Worm (Caenorhabditis elegans) whole organism, mixed stage, embryonic: ENCODE results near the gene C28C12.12.
A peak's percentile ranks its signal among the peaks of the same experiment; 100 is the strongest.

Experiments
- bed-3 ChIP-seq: fragments of 200-800 bp; sonication (Bioruptor generic); optimal IDR thresholded peaks from 3 replicates; lab custom pipeline; 2018; ENCODE audit warnings: mild to moderate bottlenecking, missing genetic modification characterization, moderate library complexity, missing compliant biosample characterization
- blmp-1 ChIP-seq: fragments of 150-350 bp; optimal IDR thresholded peaks from 2 replicates; lab custom pipeline; 2014; ENCODE audit warnings: missing biosample characterization, missing genetic modification characterization
- ceh-39 ChIP-seq: fragments of 150-350 bp; optimal IDR thresholded peaks from 2 replicates; lab custom pipeline; 2014; ENCODE audit warnings: missing biosample characterization, missing genetic modification characterization
- ceh-43 ChIP-seq: fragments of 200-800 bp; sonication (Bioruptor generic); optimal IDR thresholded peaks from 2 replicates; lab custom pipeline; 2018; ENCODE audit warnings: mild to moderate bottlenecking, missing genetic modification characterization, moderate library complexity, missing compliant biosample characterization
- ceh-83 ChIP-seq: fragments of 200-800 bp; sonication (Bioruptor generic); optimal IDR thresholded peaks from 2 replicates; lab custom pipeline; 2018; ENCODE audit warnings: mild to moderate bottlenecking, missing genetic modification characterization, missing compliant biosample characterization
- ces-1 ChIP-seq: fragments of 150-350 bp; optimal IDR thresholded peaks from 2 replicates; lab custom pipeline; 2014; ENCODE audit warnings: missing biosample characterization, missing genetic modification reagents, missing genetic modification characterization
- cnd-1 ChIP-seq: fragments of 200-800 bp; sonication (Bioruptor generic); optimal IDR thresholded peaks from 2 replicates; lab custom pipeline; 2018; ENCODE audit warnings: mild to moderate bottlenecking, missing genetic modification characterization, missing compliant biosample characterization
- drap-1 ChIP-seq: fragments of 200-800 bp; sonication (Bioruptor generic); optimal IDR thresholded peaks from 3 replicates; lab custom pipeline; 2018; ENCODE audit warnings: mild to moderate bottlenecking, missing genetic modification characterization, missing compliant biosample characterization
- elt-3 ChIP-seq: fragments of 150-350 bp; optimal IDR thresholded peaks from 2 replicates; lab custom pipeline; 2014; ENCODE audit warnings: missing biosample characterization, missing genetic modification characterization
- flh-1 ChIP-seq: fragments of 200-800 bp; sonication (Bioruptor generic); optimal IDR thresholded peaks from 2 replicates; lab custom pipeline; 2018; ENCODE audit warnings: mild to moderate bottlenecking, missing genetic modification characterization, moderate library complexity, missing compliant biosample characterization
- ham-2 ChIP-seq: fragments of 200-800 bp; sonication (Bioruptor generic); optimal IDR thresholded peaks from 2 replicates; lab custom pipeline; 2018; ENCODE audit warnings: mild to moderate bottlenecking, missing genetic modification characterization, missing compliant biosample characterization
- hlh-1 ChIP-seq: fragments of 150-350 bp; optimal IDR thresholded peaks from 2 replicates; lab custom pipeline; 2014; ENCODE audit warnings: missing biosample characterization, missing genetic modification reagents, missing genetic modification characterization
- lin-13 ChIP-seq: fragments of 150-350 bp; optimal IDR thresholded peaks from 2 replicates; lab custom pipeline; 2014; ENCODE audit warnings: missing biosample characterization, missing genetic modification characterization
- lin-32 ChIP-seq: fragments of 200-800 bp; sonication (Bioruptor generic); optimal IDR thresholded peaks from 2 replicates; lab custom pipeline; 2018; ENCODE audit warnings: mild to moderate bottlenecking, missing genetic modification characterization, missing compliant biosample characterization
- lsy-2 ChIP-seq: fragments of 150-350 bp; optimal IDR thresholded peaks from 2 replicates; lab custom pipeline; 2014; ENCODE audit warnings: missing biosample characterization, missing genetic modification characterization
- mab-5 ChIP-seq: fragments of 150-350 bp; optimal IDR thresholded peaks from 2 replicates; lab custom pipeline; 2014; ENCODE audit warnings: missing biosample characterization, missing genetic modification characterization
- mep-1 ChIP-seq: fragments of 150-350 bp; optimal IDR thresholded peaks from 2 replicates; lab custom pipeline; 2017; ENCODE audit warnings: missing biosample characterization, missing genetic modification reagents, missing genetic modification characterization, inconsistent platforms
- mls-2 ChIP-seq: sonication (generic microtip); optimal IDR thresholded peaks from 2 replicates; lab custom pipeline; 2016; ENCODE audit warnings: mild to moderate bottlenecking, missing genetic modification characterization, moderate library complexity, missing compliant biosample characterization
- nhr-12 ChIP-seq: fragments of 150-350 bp; optimal IDR thresholded peaks from 2 replicates; lab custom pipeline; 2014; ENCODE audit warnings: missing biosample characterization, missing genetic modification characterization
- nhr-2 ChIP-seq: fragments of 150-350 bp; optimal IDR thresholded peaks from 2 replicates; lab custom pipeline; 2014; ENCODE audit warnings: missing biosample characterization, missing genetic modification characterization
- nhr-237 ChIP-seq: fragments of 150-350 bp; optimal IDR thresholded peaks from 2 replicates; lab custom pipeline; 2014; ENCODE audit warnings: missing biosample characterization, missing genetic modification characterization
- nhr-28 ChIP-seq: fragments of 150-350 bp; optimal IDR thresholded peaks from 2 replicates; lab custom pipeline; 2014; ENCODE audit warnings: missing biosample characterization, missing genetic modification characterization
- pha-4 ChIP-seq: fragments of 150-350 bp; optimal IDR thresholded peaks from 2 replicates; lab custom pipeline; 2018; ENCODE audit warnings: missing biosample characterization, missing genetic modification reagents, missing genetic modification characterization
- sem-2 ChIP-seq: fragments of 200-800 bp; sonication (Bioruptor generic); optimal IDR thresholded peaks from 2 replicates; lab custom pipeline; 2018; ENCODE audit warnings: mild to moderate bottlenecking, missing genetic modification characterization, missing compliant biosample characterization
- snpc-4 ChIP-seq: fragments of 150-350 bp; optimal IDR thresholded peaks from 2 replicates; lab custom pipeline; 2014; ENCODE audit warnings: missing biosample characterization, missing genetic modification characterization
- sptf-1 ChIP-seq: sonication (generic microtip); optimal IDR thresholded peaks from 2 replicates; lab custom pipeline; 2017; ENCODE audit warnings: mild to moderate bottlenecking, missing genetic modification characterization, moderate library complexity, missing compliant biosample characterization
- tbx-8 ChIP-seq: fragments of 200-800 bp; sonication (Bioruptor generic); optimal IDR thresholded peaks from 2 replicates; lab custom pipeline; 2018; ENCODE audit warnings: mild to moderate bottlenecking, missing genetic modification characterization, moderate library complexity, missing compliant biosample characterization
- unc-120 ChIP-seq: sonication (generic microtip); optimal IDR thresholded peaks from 2 replicates; lab custom pipeline; 2017; ENCODE audit warnings: missing genetic modification characterization, missing compliant biosample characterization; ENCODE audit not compliant: poor library complexity, severe bottlenecking
- unc-39 ChIP-seq: fragments of 150-350 bp; optimal IDR thresholded peaks from 2 replicates; lab custom pipeline; 2014; ENCODE audit warnings: missing biosample characterization, missing genetic modification characterization
- unc-62 ChIP-seq: fragments of 150-350 bp; optimal IDR thresholded peaks from 2 replicates; lab custom pipeline; 2014; ENCODE audit warnings: missing biosample characterization, missing genetic modification reagents, missing genetic modification characterization
- zip-8 ChIP-seq: fragments of 150-350 bp; optimal IDR thresholded peaks from 2 replicates; lab custom pipeline; 2014; ENCODE audit warnings: missing biosample characterization, missing genetic modification characterization
- ztf-11 ChIP-seq: fragments of 150-350 bp; optimal IDR thresholded peaks from 2 replicates; lab custom pipeline; 2014; ENCODE audit warnings: missing biosample characterization, missing genetic modification characterization

Gene C28C12.12

ce11 chrIV:8476166-8476565 lies 20.0 kb downstream of the C28C12.12 start:
- TF ChIP-seq elt-3 (tag; lab: Kevin White, UChicago) (no peak), unc-39 (tag; lab: Kevin White, UChicago) (no peak), hlh-1 (tag; lab: Kevin White, UChicago) (peak; percentile 79)
- TF ChIP-seq, all 35 proteins: peak for 1

ce11 chrIV:8475030-8475679 lies 21.0 kb downstream of the C28C12.12 start:
- TF ChIP-seq unc-120 (no peak), hlh-1 (tag; lab: Kevin White, UChicago) (no peak), tbx-8 (GFP tag; lab: Kevin White, UChicago) (no peak), bed-3 (no peak), cnd-1 (tag; lab: Kevin White, UChicago) (no peak), snpc-4 (no peak), unc-62 (no peak), ztf-11 (tag; lab: Kevin White, UChicago) (no peak), nhr-12 (tag; lab: Kevin White, UChicago) (no peak), ceh-43 (GFP tag; lab: Kevin White, UChicago) (no peak)

DNA sequence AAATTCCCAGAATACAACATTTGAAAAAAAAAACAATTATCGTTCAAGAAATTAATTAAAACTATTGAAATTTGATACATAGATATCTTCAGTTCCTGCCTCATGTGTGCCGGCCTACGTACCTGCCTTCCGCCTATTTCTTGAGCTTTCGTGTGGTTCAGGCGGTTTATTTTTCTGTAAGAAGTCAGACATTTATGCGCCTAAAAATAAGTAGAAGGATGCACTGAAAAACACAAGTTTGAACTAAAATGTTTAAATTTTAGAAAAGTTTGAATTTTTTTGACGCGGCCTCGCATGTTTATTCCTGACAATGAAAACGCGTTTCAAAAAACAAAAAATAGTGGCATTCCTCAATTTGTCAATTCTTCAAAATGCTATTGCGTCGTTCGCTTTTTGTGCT lies 22.4 kb downstream of the C28C12.12 start, which contains the start of gene C28C12.11:
C28C12.11 (plus strand) TSS at position 301 of the 400 bp plus-strand sequence.
- no peak for TF ChIP-seq sem-2 (GFP tag; lab: Kevin White, UChicago)
- no peak for TF ChIP-seq unc-120
- TF ChIP-seq pha-4: no peak
- TF ChIP-seq ceh-43 (GFP tag; lab: Kevin White, UChicago): no peak
- TF ChIP-seq nhr-2: no peak
- TF ChIP-seq mls-2 (tag; lab: Kevin White, UChicago): no peak
- TF ChIP-seq unc-39 (tag; lab: Kevin White, UChicago): no peak
- TF ChIP-seq bed-3: no peak
- no peak for TF ChIP-seq lin-32 (GFP tag; lab: Kevin White, UChicago)
- TF ChIP-seq mep-1 (tag; lab: Kevin White, UChicago): no peak

DNA sequence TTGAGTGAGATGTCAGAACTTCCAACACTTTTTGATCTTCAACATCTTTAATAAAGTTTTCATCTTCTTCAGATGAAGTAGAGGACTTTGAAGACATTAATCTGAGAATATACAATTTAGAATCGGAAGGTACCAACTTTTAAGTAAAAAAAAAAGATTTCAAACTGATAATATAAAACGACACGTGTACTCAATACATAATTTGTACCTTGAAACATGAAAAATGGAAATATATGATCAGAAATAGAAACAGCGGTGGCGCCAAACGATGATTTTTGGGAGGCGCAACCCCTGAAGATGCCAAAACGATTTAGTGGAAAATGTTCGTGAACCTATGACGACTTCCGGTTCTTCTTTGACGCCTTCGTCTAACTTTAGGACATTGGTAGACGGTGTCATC lies 23.7 kb downstream of the C28C12.12 start, which contains the start of gene oat-1:
oat-1 (minus strand) TSS at position 101 of the 400 bp plus-strand sequence.
- no peak for TF ChIP-seq blmp-1 (tag; lab: Kevin White, UChicago)
- TF ChIP-seq nhr-237 (tag; lab: Kevin White, UChicago): no peak
- TF ChIP-seq mab-5: no peak
- no peak for TF ChIP-seq lin-32 (GFP tag; lab: Kevin White, UChicago)
- no peak for TF ChIP-seq pha-4
- TF ChIP-seq, all 35 proteins: peak for 0

DNA sequence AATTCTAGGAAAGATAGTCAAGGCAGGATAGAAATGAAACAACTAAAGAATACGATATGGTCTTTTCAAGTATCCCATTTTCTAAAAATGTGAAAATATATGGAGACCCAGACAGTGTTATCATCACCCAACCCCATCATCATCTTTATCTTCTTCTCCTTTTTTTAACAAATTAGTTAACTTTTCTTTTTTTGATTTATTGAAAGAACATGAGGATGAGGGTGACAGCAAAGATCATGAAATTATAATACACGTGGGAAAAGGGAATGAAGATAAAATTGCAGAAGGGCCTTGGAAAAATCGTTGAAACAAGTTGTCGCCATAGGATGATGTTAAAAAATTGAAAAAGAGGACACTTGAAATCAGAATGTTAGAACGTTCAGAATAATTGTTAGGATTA lies 32.0 kb downstream of the C28C12.12 start:
- TF ChIP-seq elt-3 (tag; lab: Kevin White, UChicago) (no peak), drap-1 (GFP tag; lab: Kevin White, UChicago) (no peak), lin-13 (tag; lab: Kevin White, UChicago) (no peak), ces-1 (GFP tag; lab: Kevin White, UChicago) (no peak), blmp-1 (tag; lab: Kevin White, UChicago) (no peak), hlh-1 (tag; lab: Kevin White, UChicago) (no peak), ceh-39 (tag; lab: Kevin White, UChicago) (no peak), ham-2 (GFP tag; lab: Kevin White, UChicago) (no peak), ceh-83 (GFP tag; lab: Kevin White, UChicago) (no peak), nhr-237 (tag; lab: Kevin White, UChicago) (no peak), lin-32 (GFP tag; lab: Kevin White, UChicago) (no peak), mep-1 (tag; lab: Kevin White, UChicago) (no peak), ceh-43 (GFP tag; lab: Kevin White, UChicago) (no peak), nhr-2 (no peak), mls-2 (tag; lab: Kevin White, UChicago) (no peak), ztf-11 (tag; lab: Kevin White, UChicago) (no peak), unc-39 (tag; lab: Kevin White, UChicago) (no peak), nhr-28 (tag; lab: Kevin White, UChicago) (no peak), zip-8 (tag; lab: Kevin White, UChicago) (no peak), mab-5 (no peak)

DNA sequence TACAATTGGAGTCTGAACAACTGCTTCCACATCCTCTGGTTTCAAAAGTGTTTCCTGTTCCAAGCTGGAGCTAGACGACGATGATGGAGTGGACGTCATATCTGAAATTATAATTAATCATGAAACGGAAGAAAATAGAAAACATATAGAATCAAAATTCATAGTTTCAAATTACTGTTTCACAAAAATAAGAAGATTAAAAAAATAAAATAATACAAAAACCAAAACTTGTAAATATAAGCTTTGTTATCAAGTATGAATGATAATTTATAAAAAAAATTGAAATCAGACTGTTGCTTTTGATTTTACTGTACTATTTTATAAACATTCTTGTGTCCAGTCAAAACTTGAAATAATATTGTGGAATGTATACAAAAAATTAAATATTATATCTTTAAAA lies 32.4 kb downstream of the C28C12.12 start, which contains the start of gene str-176:
str-176 (minus strand) TSS at position 101 of the 400 bp plus-strand sequence.
- TF ChIP-seq zip-8 (tag; lab: Kevin White, UChicago) (no peak), pha-4 (no peak), snpc-4 (no peak), mep-1 (tag; lab: Kevin White, UChicago) (no peak), flh-1 (no peak), lin-13 (tag; lab: Kevin White, UChicago) (no peak), cnd-1 (tag; lab: Kevin White, UChicago) (no peak), nhr-28 (tag; lab: Kevin White, UChicago) (no peak), lin-32 (GFP tag; lab: Kevin White, UChicago) (no peak), sem-2 (GFP tag; lab: Kevin White, UChicago) (no peak), sptf-1 (tag; lab: Kevin White, UChicago) (no peak), ztf-11 (tag; lab: Kevin White, UChicago) (no peak), lsy-2 (tag; lab: Kevin White, UChicago) (no peak), nhr-237 (tag; lab: Kevin White, UChicago) (no peak), unc-120 (no peak), hlh-1 (tag; lab: Kevin White, UChicago) (no peak), ceh-39 (tag; lab: Kevin White, UChicago) (no peak)
